Worm (Caenorhabditis elegans) whole organism, L2 larva: ENCODE measurements around the gene rha-2.

ENCODE experiments used
- C34F6.9 ChIP-seq: fragments of 150-350 bp; optimal IDR thresholded peaks from 2 replicates; lab custom pipeline; 2014; ENCODE audit warnings: missing biosample characterization, missing genetic modification characterization
- F13H6.1 ChIP-seq: sonication (generic microtip); optimal IDR thresholded peaks from 2 replicates; lab custom pipeline; 2016; ENCODE audit warnings: missing genetic modification characterization, missing compliant biosample characterization
- R02D3.7 ChIP-seq: fragments of 150-350 bp; optimal IDR thresholded peaks from 2 replicates; lab custom pipeline; 2014; ENCODE audit warnings: missing biosample characterization, missing genetic modification characterization
- Y55F3AM.14 ChIP-seq: fragments of 200-800 bp; sonication (Bioruptor generic); optimal IDR thresholded peaks from 2 replicates; lab custom pipeline; 2018; ENCODE audit warnings: mild to moderate bottlenecking, missing genetic modification characterization, missing compliant biosample characterization
- ZK546.5 ChIP-seq: sonication (generic microtip); optimal IDR thresholded peaks from 2 replicates; lab custom pipeline; 2017; ENCODE audit warnings: missing biosample characterization, missing genetic modification characterization
- alr-1 ChIP-seq: fragments of 150-350 bp; optimal IDR thresholded peaks from 2 replicates; lab custom pipeline; 2014; ENCODE audit warnings: missing biosample characterization, missing genetic modification characterization
- aly-2 ChIP-seq: fragments of 150-350 bp; optimal IDR thresholded peaks from 2 replicates; lab custom pipeline; 2014; ENCODE audit warnings: missing biosample characterization, missing genetic modification characterization
- ama-1 ChIP-seq: fragments of 150-350 bp; optimal IDR thresholded peaks from 2 replicates; lab custom pipeline; 2018; ENCODE audit warnings: inconsistent platforms
- blmp-1 ChIP-seq: sonication (generic microtip); optimal IDR thresholded peaks from 2 replicates; lab custom pipeline; 2017; ENCODE audit warnings: missing genetic modification characterization, mild to moderate bottlenecking, missing compliant biosample characterization, antibody characterized with exemption, moderate library complexity; ENCODE audit not compliant: insufficient read depth
- ceh-16 ChIP-seq: fragments of 150-350 bp; optimal IDR thresholded peaks from 2 replicates; lab custom pipeline; 2014; ENCODE audit warnings: missing biosample characterization, missing genetic modification characterization
- ceh-82 ChIP-seq: fragments of 150-350 bp; optimal IDR thresholded peaks from 2 replicates; lab custom pipeline; 2014; ENCODE audit warnings: missing biosample characterization, missing genetic modification characterization
- crh-2 ChIP-seq: sonication (generic microtip); optimal IDR thresholded peaks from 2 replicates; lab custom pipeline; 2017; ENCODE audit warnings: missing biosample characterization, missing genetic modification characterization
- dmd-4 ChIP-seq: sonication (generic microtip); optimal IDR thresholded peaks from 2 replicates; lab custom pipeline; 2017; ENCODE audit warnings: missing biosample characterization, missing genetic modification characterization
- egl-27 ChIP-seq: sonication (generic microtip); optimal IDR thresholded peaks from 3 replicates; lab custom pipeline; 2017; ENCODE audit warnings: missing biosample characterization, missing genetic modification reagents, missing genetic modification characterization
- elt-1 ChIP-seq: fragments of 150-350 bp; optimal IDR thresholded peaks from 2 replicates; lab custom pipeline; 2014; ENCODE audit warnings: missing biosample characterization, missing genetic modification characterization
- elt-3 ChIP-seq: sonication (generic microtip); optimal IDR thresholded peaks from 2 replicates; lab custom pipeline; 2017; ENCODE audit warnings: missing biosample characterization, missing genetic modification characterization
- fos-1 ChIP-seq: fragments of 150-350 bp; optimal IDR thresholded peaks from 2 replicates; lab custom pipeline; 2014; ENCODE audit warnings: missing biosample characterization, missing genetic modification characterization
- gmeb-1 ChIP-seq: fragments of 150-350 bp; optimal IDR thresholded peaks from 2 replicates; lab custom pipeline; 2014; ENCODE audit warnings: missing biosample characterization, missing genetic modification characterization
- lin-11 ChIP-seq: fragments of 150-350 bp; sonication (generic microtip); optimal IDR thresholded peaks from 2 replicates; lab custom pipeline; 2014; ENCODE audit warnings: missing biosample characterization, missing genetic modification characterization, inconsistent platforms, mixed read lengths
- lin-13 ChIP-seq: fragments of 150-350 bp; optimal IDR thresholded peaks from 2 replicates; lab custom pipeline; 2014; ENCODE audit warnings: missing biosample characterization, missing genetic modification reagents, missing genetic modification characterization
- lin-39 ChIP-seq: fragments of 150-350 bp; optimal IDR thresholded peaks from 2 replicates; lab custom pipeline; 2014; ENCODE audit warnings: missing biosample characterization, missing genetic modification reagents, missing genetic modification characterization
- lsy-2 ChIP-seq, 2 experiments: fragments of 150-350 bp in 1 of 2; sonication (generic microtip) in 1 of 2; optimal IDR thresholded peaks; 2 replicates each; lab custom pipeline; 2014 to 2017; ENCODE audit warnings: missing biosample characterization in 2 of 2, missing genetic modification characterization in 2 of 2
- mab-5 ChIP-seq: fragments of 150-350 bp; optimal IDR thresholded peaks from 2 replicates; lab custom pipeline; 2014; ENCODE audit warnings: missing biosample characterization, missing genetic modification characterization
- mbf-1 ChIP-seq: sonication (generic microtip); optimal IDR thresholded peaks from 2 replicates; lab custom pipeline; 2017; ENCODE audit warnings: missing biosample characterization, missing genetic modification characterization
- mdl-1 ChIP-seq, 2 experiments: fragments of 150-350 bp in 1 of 2; sonication (generic microtip) in 1 of 2; optimal IDR thresholded peaks; 2 replicates each; lab custom pipeline; 2017; ENCODE audit warnings: missing biosample characterization in 2 of 2, missing genetic modification characterization in 2 of 2
- nhr-10 ChIP-seq: sonication (generic microtip); optimal IDR thresholded peaks from 2 replicates; lab custom pipeline; 2017; ENCODE audit warnings: missing biosample characterization, missing genetic modification characterization
- nhr-11 ChIP-seq: fragments of 150-350 bp; optimal IDR thresholded peaks from 2 replicates; lab custom pipeline; 2014; ENCODE audit warnings: missing biosample characterization, missing genetic modification characterization
- nhr-12 ChIP-seq: fragments of 150-350 bp; optimal IDR thresholded peaks from 2 replicates; lab custom pipeline; 2014; ENCODE audit warnings: missing biosample characterization, missing genetic modification characterization
- nhr-129 ChIP-seq: fragments of 150-350 bp; optimal IDR thresholded peaks from 2 replicates; lab custom pipeline; 2014; ENCODE audit warnings: missing biosample characterization, missing genetic modification characterization
- nhr-21 ChIP-seq: fragments of 150-350 bp; optimal IDR thresholded peaks from 2 replicates; lab custom pipeline; 2014; ENCODE audit warnings: missing biosample characterization, missing genetic modification characterization
- nhr-23 ChIP-seq: fragments of 150-350 bp; optimal IDR thresholded peaks from 2 replicates; lab custom pipeline; 2014; ENCODE audit warnings: missing biosample characterization, missing genetic modification reagents, missing genetic modification characterization
- nhr-237 ChIP-seq: fragments of 150-350 bp; optimal IDR thresholded peaks from 2 replicates; lab custom pipeline; 2014; ENCODE audit warnings: missing biosample characterization, missing genetic modification characterization
- nhr-25 ChIP-seq: fragments of 150-350 bp; sonication (generic microtip); optimal IDR thresholded peaks from 3 replicates; lab custom pipeline; 2014; ENCODE audit warnings: missing biosample characterization, missing genetic modification characterization
- nhr-6 ChIP-seq: fragments of 150-350 bp; optimal IDR thresholded peaks from 2 replicates; lab custom pipeline; 2014; ENCODE audit warnings: missing biosample characterization, missing genetic modification characterization
- nhr-77 ChIP-seq: fragments of 150-350 bp; optimal IDR thresholded peaks from 2 replicates; lab custom pipeline; 2014; ENCODE audit warnings: missing biosample characterization, missing genetic modification characterization
- peb-1 ChIP-seq: fragments of 150-350 bp; optimal IDR thresholded peaks from 2 replicates; lab custom pipeline; 2014; ENCODE audit warnings: missing biosample characterization, missing genetic modification characterization
- sem-4 ChIP-seq: fragments of 150-350 bp; optimal IDR thresholded peaks from 2 replicates; lab custom pipeline; 2014; ENCODE audit warnings: missing biosample characterization, missing genetic modification reagents, missing genetic modification characterization
- skn-1 ChIP-seq: sonication (generic microtip); optimal IDR thresholded peaks from 2 replicates; lab custom pipeline; 2017; ENCODE audit warnings: missing biosample characterization, missing genetic modification characterization
- sma-3 ChIP-seq: sonication (generic microtip); optimal IDR thresholded peaks from 2 replicates; lab custom pipeline; 2016; ENCODE audit warnings: missing genetic modification reagents, missing genetic modification characterization, missing compliant biosample characterization
- sma-9 ChIP-seq, 2 experiments: fragments of 150-350 bp in 1 of 2; sonication (generic microtip) in 1 of 2; optimal IDR thresholded peaks; 2 replicates each; lab custom pipeline; 2014 to 2016; ENCODE audit warnings: missing genetic modification characterization in 2 of 2, mild to moderate bottlenecking in 1 of 2, missing biosample characterization in 1 of 2, missing compliant biosample characterization in 1 of 2, missing genetic modification reagents in 1 of 2, moderate library complexity in 1 of 2
- snpc-4 ChIP-seq: fragments of 150-350 bp; optimal IDR thresholded peaks from 2 replicates; lab custom pipeline; 2014; ENCODE audit warnings: missing biosample characterization, missing genetic modification characterization
- unc-39 ChIP-seq: fragments of 150-350 bp; optimal IDR thresholded peaks from 2 replicates; lab custom pipeline; 2014; ENCODE audit warnings: missing biosample characterization, missing genetic modification characterization
- unc-55 ChIP-seq: fragments of 150-350 bp; sonication (generic microtip); optimal IDR thresholded peaks from 3 replicates; lab custom pipeline; 2014; ENCODE audit warnings: missing biosample characterization, missing genetic modification reagents, missing genetic modification characterization
- unc-62 ChIP-seq: fragments of 150-350 bp; optimal IDR thresholded peaks from 2 replicates; lab custom pipeline; 2014; ENCODE audit warnings: missing biosample characterization, missing genetic modification reagents, missing genetic modification characterization
- zag-1 ChIP-seq: fragments of 150-350 bp; optimal IDR thresholded peaks from 2 replicates; lab custom pipeline; 2014; ENCODE audit warnings: missing biosample characterization, missing genetic modification characterization
- ztf-1 ChIP-seq: fragments of 200-800 bp; sonication (Bioruptor generic); conservative IDR thresholded peaks from 2 replicates; pipeline ENCODE4 v1.3.6; 2022; ENCODE audit warnings: missing genetic modification characterization, missing compliant biosample characterization
- ztf-11 ChIP-seq: sonication (generic microtip); optimal IDR thresholded peaks from 2 replicates; lab custom pipeline; 2017; ENCODE audit warnings: missing biosample characterization, missing genetic modification characterization
- ztf-4 ChIP-seq: fragments of 150-350 bp; optimal IDR thresholded peaks from 2 replicates; lab custom pipeline; 2014; ENCODE audit warnings: missing biosample characterization, missing genetic modification characterization

rha-2 gene

ce11 chrIII:8614490-8614889 is at the start of gene rha-2:
rha-2 (minus strand) TSS chrIII:8614569.
- TF ChIP-seq R02D3.7 (no peak), C34F6.9 (tag; lab: Kevin White, UChicago) (peak; percentile 71), nhr-25 (tag; lab: Kevin White, UChicago) (no peak), ztf-4 (tag; lab: Kevin White, UChicago) (no peak), unc-55 (GFP tag; lab: Kevin White, UChicago) (peak; percentile 74), lsy-2 (tag; optimal IDR thresholded peaks at IDR 0.05; lab: Kevin White, UChicago) (peak in 1 of 2 experiments; percentile 36), sma-3 (no peak), ceh-16 (no peak), gmeb-1 (tag; lab: Kevin White, UChicago) (peak; percentile 91), unc-62 (GFP tag; lab: Kevin White, UChicago) (no peak), nhr-10 (tag; lab: Kevin White, UChicago) (no peak)

- peak; percentile 28 for TF ChIP-seq nhr-25 (tag; lab: Kevin White, UChicago)
- no peak for TF ChIP-seq mdl-1 (tag; optimal IDR thresholded peaks at IDR 0.05; lab: Kevin White, UChicago)
Observed at ce11 chrIII:8663143-8663542, 48.8 kb upstream of the rha-2 start.

DNA sequence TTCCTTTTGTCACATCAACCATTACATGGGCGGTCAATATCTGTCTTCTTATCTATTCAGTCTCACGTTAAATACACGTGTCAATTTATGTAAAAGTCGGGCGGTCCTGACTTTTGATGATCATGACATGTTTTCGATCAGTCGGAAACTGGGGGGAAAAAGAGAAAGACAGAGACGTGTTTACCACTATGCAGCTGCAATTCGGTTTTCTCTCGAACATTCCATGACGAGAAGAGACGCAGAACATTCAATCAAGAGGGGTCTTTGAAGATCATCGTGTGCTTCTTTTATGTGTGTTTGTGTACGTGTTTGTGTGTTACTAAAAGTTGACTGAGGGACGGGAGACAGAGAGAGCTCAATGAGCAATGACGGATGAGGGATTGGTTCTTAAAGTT is 44.0 kb upstream of the rha-2 start:
- peak; percentile 93 for TF ChIP-seq nhr-6 (tag; lab: Kevin White, UChicago)
- TF ChIP-seq dmd-4 (tag; lab: Kevin White, UChicago): no peak
- TF ChIP-seq sma-3: peak; percentile 97
- no peak for TF ChIP-seq ztf-1 (GFP tag; lab: Robert Waterston, UW)
- peak; percentile 83 for TF ChIP-seq fos-1 (tag; lab: Kevin White, UChicago)
- peak; percentile 96 for TF ChIP-seq C34F6.9 (tag; lab: Kevin White, UChicago)
- no peak for TF ChIP-seq elt-1 (tag; lab: Kevin White, UChicago)
- TF ChIP-seq snpc-4 (tag; lab: Kevin White, UChicago): peak; percentile 31
- peak; percentile 54 for TF ChIP-seq zag-1 (tag; lab: Kevin White, UChicago)
- peak; percentile 53 for TF ChIP-seq egl-27
- TF ChIP-seq nhr-237 (tag; lab: Kevin White, UChicago): no peak
- no peak for TF ChIP-seq peb-1 (tag; lab: Kevin White, UChicago)
- TF ChIP-seq ceh-16: no peak
- no peak for TF ChIP-seq aly-2
- TF ChIP-seq elt-3: no peak
- TF ChIP-seq ztf-4 (tag; lab: Kevin White, UChicago): peak; percentile 93
- no peak for TF ChIP-seq ceh-82 (tag; lab: Kevin White, UChicago)
- peak; percentile 53 for TF ChIP-seq mab-5 (tag; lab: Kevin White, UChicago)
- TF ChIP-seq unc-62 (GFP tag; lab: Kevin White, UChicago): peak; percentile 59
- TF ChIP-seq nhr-11: no peak
- peak; percentile 95 for TF ChIP-seq sma-9 (GFP tag; optimal IDR thresholded peaks at IDR 0.05; lab: Kevin White, UChicago)
- no peak for TF ChIP-seq sma-9 (tag; optimal IDR thresholded peaks at IDR 0.05; lab: Kevin White, UChicago)
- peak; percentile 97 for TF ChIP-seq nhr-25 (tag; lab: Kevin White, UChicago)
- no peak for TF ChIP-seq R02D3.7
- peak; percentile 92 for TF ChIP-seq sem-4
- TF ChIP-seq lin-11: peak; percentile 53
- TF ChIP-seq alr-1: no peak
- no peak for TF ChIP-seq nhr-77 (tag; lab: Kevin White, UChicago)
- TF ChIP-seq skn-1 (tag; lab: Kevin White, UChicago): no peak
- TF ChIP-seq unc-55 (GFP tag; lab: Kevin White, UChicago): peak; percentile 95
- peak; percentile 82 for TF ChIP-seq gmeb-1 (tag; lab: Kevin White, UChicago)
- peak; percentile 97 for TF ChIP-seq nhr-129 (tag; lab: Kevin White, UChicago)
- TF ChIP-seq nhr-23 (tag; lab: Kevin White, UChicago): no peak
- no peak for TF ChIP-seq unc-39 (tag; lab: Kevin White, UChicago)
- TF ChIP-seq blmp-1 (tag; lab: Kevin White, UChicago): peak; percentile 45
- no peak for TF ChIP-seq lin-39
- no peak for TF ChIP-seq ztf-11 (tag; lab: Kevin White, UChicago)
- peak; percentile 28 to 91 for TF ChIP-seq lsy-2 (tag; optimal IDR thresholded peaks at IDR 0.05; lab: Kevin White, UChicago)
- no peak for TF ChIP-seq mbf-1 (tag; lab: Kevin White, UChicago)
- peak; percentile 97 for TF ChIP-seq nhr-21 (tag; lab: Kevin White, UChicago)
- peak; percentile 98 for TF ChIP-seq F13H6.1 (tag; lab: Kevin White, UChicago)
- peak; percentile 99 for TF ChIP-seq crh-2 (tag; lab: Kevin White, UChicago)
- peak; percentile 94 for TF ChIP-seq Y55F3AM.14 (GFP tag; lab: Kevin White, UChicago)
- no peak for TF ChIP-seq nhr-12
- TF ChIP-seq ama-1 (lab: Kevin White, UChicago): peak; percentile 67
- TF ChIP-seq lin-13 (GFP tag; lab: Kevin White, UChicago): peak; percentile 79
- TF ChIP-seq mdl-1 (tag; optimal IDR thresholded peaks at IDR 0.05; lab: Kevin White, UChicago): peak in 1 of 2 experiments; percentile 84
- no peak for TF ChIP-seq nhr-10 (tag; lab: Kevin White, UChicago)
- TF ChIP-seq ZK546.5 (tag; lab: Kevin White, UChicago): no peak
